Worm (Caenorhabditis elegans): ENCODE data around the gene ubxn-5.
A peak's percentile ranks its signal among the peaks of the same experiment; 100 is the strongest.
"Not testable (repeated sequence)": the region's sequence is repeated elsewhere in the genome, so short reads cannot be mapped to it uniquely, and the experiment has no call there.

ubxn-5 gene

DNA sequence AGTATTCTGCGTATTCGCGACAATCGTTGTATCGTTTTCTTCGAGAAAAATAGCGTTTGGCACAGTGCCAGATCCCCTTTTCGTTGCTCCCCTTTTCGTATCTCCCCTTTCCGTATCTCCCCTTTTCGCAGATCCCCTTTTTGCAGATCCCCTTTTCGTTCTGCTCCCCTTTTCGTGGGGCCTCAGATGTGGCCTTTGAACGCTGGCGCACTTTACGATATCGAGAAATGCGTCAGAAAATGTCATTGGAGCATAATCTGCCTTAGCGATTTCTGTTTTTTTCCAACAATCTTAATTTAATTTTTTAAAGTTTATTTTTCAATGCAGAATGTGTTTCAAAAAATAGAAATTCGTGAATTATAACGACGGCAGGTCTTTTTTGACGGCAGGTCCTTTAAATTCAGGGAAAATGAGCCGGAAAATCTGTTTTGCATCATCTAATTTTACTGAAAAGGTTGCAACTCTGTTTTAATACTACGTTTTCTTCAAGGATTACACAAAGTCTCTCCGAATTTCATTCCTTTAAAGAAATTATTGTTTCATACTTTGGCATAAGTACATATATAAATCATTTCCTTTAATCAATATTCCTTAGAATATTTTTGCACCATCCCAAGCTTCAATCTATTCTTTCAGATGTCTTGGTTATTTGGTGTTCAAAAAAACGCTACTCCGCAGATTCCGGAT lies 14.2 kb upstream of the ubxn-5 start, which contains the start of gene atad-3 (continued):
- no peak for TF ChIP-seq Y116A8C.19 (tag; optimal IDR thresholded peaks at IDR 0.05; ENCODE audit: borderline replicate concordance)
- peak; percentile 95 for TF ChIP-seq nhr-19 (GFP tag; conservative IDR thresholded peaks at IDR 0.05)
- peak; percentile 97 for TF ChIP-seq isw-1 (GFP tag; IDR thresholded peaks at IDR 0.05)
- peak; percentile 83 for TF ChIP-seq pax-3 (tag; optimal IDR thresholded peaks at IDR 0.05)
- TF ChIP-seq sup-37 (GFP tag; optimal IDR thresholded peaks at IDR 0.05): no peak
- TF ChIP-seq mab-9 (GFP tag; IDR thresholded peaks at IDR 0.05): peak; percentile 95
- TF ChIP-seq xbp-1 (tag; optimal IDR thresholded peaks at IDR 0.05): peak; percentile 88
- peak; percentile 77 for TF ChIP-seq vab-15 (tag; optimal IDR thresholded peaks at IDR 0.05)
- peak; percentile 90 for TF ChIP-seq lir-3 (tag; optimal IDR thresholded peaks at IDR 0.05; ENCODE audit: poor library complexity)
- no peak for TF ChIP-seq ceh-90 (tag; optimal IDR thresholded peaks at IDR 0.05)
- TF ChIP-seq elt-2 (tag; optimal IDR thresholded peaks at IDR 0.05): peak; percentile 29
- peak; percentile 65 for TF ChIP-seq jun-1 (tag; optimal IDR thresholded peaks at IDR 0.05)

DNA sequence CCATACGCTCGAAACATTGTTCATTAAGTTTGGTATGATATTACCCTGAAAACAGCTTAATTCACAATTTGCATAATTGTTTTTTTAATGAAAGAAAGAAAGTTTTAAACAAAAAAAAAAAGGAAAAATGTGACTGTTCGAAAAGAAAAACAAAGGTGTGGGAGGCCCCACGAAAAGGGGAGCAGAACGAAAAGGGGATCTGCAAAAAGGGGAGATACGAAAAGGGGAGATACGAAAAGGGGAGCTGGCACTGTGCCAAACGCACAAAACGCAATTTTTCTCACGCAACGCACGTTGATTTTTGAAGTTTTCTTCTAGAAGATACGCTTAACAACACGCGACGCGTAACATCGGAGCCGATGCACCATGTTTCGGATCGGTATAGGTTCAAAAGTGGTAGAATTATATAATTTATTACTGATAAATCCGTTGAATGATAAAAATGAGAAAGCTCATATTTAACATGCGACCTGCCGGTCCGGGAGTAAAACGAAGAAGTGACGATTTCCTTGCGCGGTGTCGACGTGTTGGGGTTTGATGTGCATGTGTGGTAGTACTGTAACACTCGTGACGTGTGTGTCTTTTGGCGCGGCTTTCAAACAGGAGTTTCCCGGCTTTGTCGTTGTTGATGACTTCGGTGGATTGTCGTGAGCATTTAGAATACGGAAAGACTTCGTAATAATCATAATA lies 13.4 kb upstream of the ubxn-5 start, which contains the start of gene nrde-2:
Gene nrde-2 (minus strand): TSS at position 45 of the 690 bp plus-strand sequence.
- TF ChIP-seq isw-1 (GFP tag; IDR thresholded peaks at IDR 0.05): 0 out of 2 replicates have a peak, but pooled peaks have one; percentile 3
- peak in 1 of 2 experiments; percentile 13 for TF ChIP-seq efl-1 (optimal IDR thresholded peaks at IDR 0.05)
- not testable (repeated sequence) for TF ChIP-seq efl-1 (GFP tag; optimal IDR thresholded peaks at IDR 0.05 in 1 of 2)
- peak; percentile 57 for TF ChIP-seq rnt-1 (tag; optimal IDR thresholded peaks at IDR 0.05)
- 0 out of 2 replicates have a peak, but pooled peaks have one; percentile 52 for TF ChIP-seq unc-98 (GFP tag; IDR thresholded peaks at IDR 0.05)

DNA sequence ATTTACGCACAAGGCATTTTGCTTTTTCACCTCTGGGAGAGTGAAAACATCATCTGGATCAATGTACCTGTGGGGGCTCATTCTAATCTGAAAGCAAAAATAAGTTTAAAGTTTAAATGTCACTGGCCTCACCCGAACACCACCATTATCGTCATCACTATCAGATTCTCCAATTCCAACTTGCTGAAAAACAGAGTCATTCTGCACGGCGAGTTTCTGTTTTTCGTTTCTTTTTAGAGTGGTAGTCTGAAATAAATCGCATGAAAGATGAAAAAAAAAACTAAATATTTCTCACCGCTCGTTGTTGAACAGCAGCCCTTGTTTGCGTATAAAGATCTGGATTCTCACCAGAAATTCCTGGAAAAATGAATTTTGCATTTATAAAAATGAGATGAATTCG lies 12.9 kb upstream of the ubxn-5 start:
- TF ChIP-seq tlp-1 (tag; optimal IDR thresholded peaks at IDR 0.05) (no peak), efl-1 (optimal IDR thresholded peaks at IDR 0.05) (no peak), efl-1 (GFP tag; optimal IDR thresholded peaks at IDR 0.05 in 1 of 2) (peak in 1 of 2 experiments; percentile 30), lsy-2 (tag; optimal IDR thresholded peaks at IDR 0.05) (no peak)

DNA sequence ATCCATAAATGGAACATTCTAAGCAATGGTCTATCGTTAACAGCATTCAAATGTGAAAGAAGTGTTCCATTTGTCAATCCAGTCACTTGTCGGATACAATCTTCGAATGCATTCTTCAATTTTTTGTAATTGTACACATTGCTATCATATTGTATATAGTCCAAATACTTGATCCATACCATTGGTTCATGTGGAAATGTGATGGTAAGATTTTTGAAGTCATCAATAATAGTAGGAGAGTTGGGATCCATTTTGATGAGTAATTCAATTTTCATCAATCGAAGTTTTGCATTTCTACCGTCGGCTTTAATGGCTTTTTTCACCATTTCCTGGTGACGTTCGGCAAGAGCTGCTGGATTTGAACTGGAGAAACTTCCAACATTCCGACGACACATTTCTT lies 11.3 kb upstream of the ubxn-5 start:
- TF ChIP-seq lin-14 (GFP tag; optimal IDR thresholded peaks at IDR 0.05): no peak
- TF ChIP-seq lin-13 (GFP tag; optimal IDR thresholded peaks at IDR 0.05): no peak
- TF ChIP-seq lir-3 (tag; optimal IDR thresholded peaks at IDR 0.05; ENCODE audit: poor library complexity): no peak
- no peak for TF ChIP-seq tlp-1 (tag; optimal IDR thresholded peaks at IDR 0.05)
- TF ChIP-seq fos-1 (tag; optimal IDR thresholded peaks at IDR 0.05): no peak
- no peak for TF ChIP-seq pax-3 (tag; optimal IDR thresholded peaks at IDR 0.05)
- no peak for TF ChIP-seq efl-1 (optimal IDR thresholded peaks at IDR 0.05)
- no peak for TF ChIP-seq efl-1 (GFP tag; optimal IDR thresholded peaks at IDR 0.05 in 1 of 2)
- no peak for TF ChIP-seq C16A3.4 (tag; optimal IDR thresholded peaks at IDR 0.05)
- TF ChIP-seq xbp-1 (tag; optimal IDR thresholded peaks at IDR 0.05): no peak
- no peak for TF ChIP-seq nhr-90 (tag; optimal IDR thresholded peaks at IDR 0.05; ENCODE audit: poor library complexity)
- TF ChIP-seq C34B4.2 (tag; optimal IDR thresholded peaks at IDR 0.05): no peak
- no peak for TF ChIP-seq isw-1 (GFP tag; IDR thresholded peaks at IDR 0.05)
- TF ChIP-seq C04F5.9 (tag; optimal IDR thresholded peaks at IDR 0.05): no peak
- no peak for TF ChIP-seq ets-5 (GFP tag; IDR thresholded peaks at IDR 0.05)
- no peak for TF ChIP-seq ceh-63 (GFP tag; optimal IDR thresholded peaks at IDR 0.05)
- no peak for TF ChIP-seq snu-23 (GFP tag; optimal IDR thresholded peaks at IDR 0.05)
- TF ChIP-seq sptf-1 (tag; optimal IDR thresholded peaks at IDR 0.05): no peak
- TF ChIP-seq Y116A8C.19 (tag; optimal IDR thresholded peaks at IDR 0.05; ENCODE audit: borderline replicate concordance): no peak
- no peak for TF ChIP-seq pqm-1 (tag; optimal IDR thresholded peaks at IDR 0.05)

DNA sequence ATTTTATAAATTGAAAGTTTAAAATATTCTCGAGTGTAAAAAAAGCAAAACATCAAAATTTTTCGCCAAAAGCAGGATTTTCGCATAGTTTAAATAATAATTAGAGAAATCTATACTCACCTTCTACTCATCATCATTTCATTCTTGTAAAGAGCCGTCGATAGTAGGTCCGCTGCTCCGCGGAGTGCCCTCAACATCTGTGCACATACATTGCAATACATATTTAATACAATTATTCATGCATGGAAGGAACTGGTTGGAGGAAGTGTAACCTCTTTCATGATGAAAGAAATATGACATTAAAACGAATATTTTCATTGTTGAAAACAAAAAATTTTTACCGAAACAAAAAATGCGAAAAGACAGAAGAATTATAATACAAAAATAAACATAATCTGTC lies 8.0 kb upstream of the ubxn-5 start, which contains the start of gene mrps-14:
Gene mrps-14 (minus strand): TSS at position 197 of the 400 bp plus-strand sequence.
- no peak for TF ChIP-seq ztf-11 (tag; optimal IDR thresholded peaks at IDR 0.05)
- no peak for TF ChIP-seq sup-37 (GFP tag; optimal IDR thresholded peaks at IDR 0.05)
- no peak for TF ChIP-seq alr-1 (tag; optimal IDR thresholded peaks at IDR 0.05; ENCODE audit: borderline replicate concordance)
- no peak for TF ChIP-seq dpl-1 (GFP tag; optimal IDR thresholded peaks at IDR 0.05)
- TF ChIP-seq unc-98 (GFP tag; IDR thresholded peaks at IDR 0.05): no peak
- TF ChIP-seq nhr-20 (tag; optimal IDR thresholded peaks at IDR 0.05): no peak
- TF ChIP-seq sox-4 (tag; optimal IDR thresholded peaks at IDR 0.05): no peak

Data from whole organism, L1 larva.